Fruit fly (Drosophila melanogaster): ENCODE measurements around the gene CG1578.

DNA sequence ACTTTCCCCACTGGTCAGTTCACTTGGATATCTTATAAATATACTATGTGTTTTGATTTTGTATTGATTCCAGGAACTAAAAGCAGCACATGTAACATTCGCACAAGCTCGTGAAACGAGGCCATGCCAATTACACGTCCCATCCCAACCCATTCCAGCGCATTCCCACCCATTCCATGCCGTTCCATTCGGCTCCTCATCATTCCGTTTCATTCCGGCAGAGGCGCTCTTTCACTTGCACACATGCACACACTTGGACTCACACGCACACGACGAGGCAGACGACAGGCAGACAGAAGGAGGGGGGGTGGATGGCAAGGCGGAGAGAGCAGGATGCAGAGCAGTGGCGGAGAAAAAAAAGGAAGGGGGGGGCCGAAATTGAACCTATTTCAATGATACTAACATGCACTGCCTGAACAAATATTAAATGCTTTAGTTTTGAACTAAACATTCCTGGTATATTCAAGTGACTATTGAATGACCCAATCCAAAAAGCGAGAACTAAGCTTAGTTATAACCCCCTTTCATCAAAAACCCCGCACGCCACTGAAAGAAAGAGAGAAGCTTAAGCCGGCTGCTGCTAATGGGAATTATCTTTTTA lies 40.3 kb downstream of the CG1578 start:
- TF ChIP-seq CG8478 (optimal IDR thresholded peaks at IDR 0.05) (no peak), CTCF (optimal IDR thresholded peaks at IDR 0.05) (no peak)
